Worm (Caenorhabditis elegans): ENCODE data around the gene dhs-6.
A peak's percentile ranks its signal among the peaks of the same experiment; 100 is the strongest.

Gene dhs-6

ce11 chrII:5607756-5608155 is 11.4 kb downstream of the dhs-6 start, which contains the start of gene C17G10.7:
Gene C17G10.7 (minus strand): TSS chrII:5607856.
- TF ChIP-seq lin-54 (GFP tag; optimal IDR thresholded peaks at IDR 0.05) = no peak
- no peak for TF ChIP-seq B0035.1 (tag; optimal IDR thresholded peaks at IDR 0.05)
- no peak for TF ChIP-seq sea-2 (GFP tag; IDR thresholded peaks at IDR 0.05)
- no peak for TF ChIP-seq ztf-6 (GFP tag; IDR thresholded peaks at IDR 0.05)
- TF ChIP-seq B0261.1 (tag; optimal IDR thresholded peaks at IDR 0.05) = no peak
- TF ChIP-seq lin-40 (tag; optimal IDR thresholded peaks at IDR 0.05) = no peak
- TF ChIP-seq hsf-1 (GFP tag; IDR thresholded peaks at IDR 0.05) = no peak

ce11 chrII:5605538-5605945 is 13.6 kb downstream of the dhs-6 start:
- no peak for TF ChIP-seq unc-62 (GFP tag; optimal IDR thresholded peaks at IDR 0.05)
- TF ChIP-seq K11D2.4 (GFP tag; IDR thresholded peaks at IDR 0.05) = 0 out of 2 replicates have a peak, but pooled peaks have one; percentile 25
- TF ChIP-seq nhr-80 (tag; optimal IDR thresholded peaks at IDR 0.05) = peak; percentile 54
- TF ChIP-seq cebp-1 (GFP tag; IDR thresholded peaks at IDR 0.05) = no peak
- no peak for TF ChIP-seq cebp-1 (tag; optimal IDR thresholded peaks at IDR 0.05)
- TF ChIP-seq hmg-1.2 (GFP tag; IDR thresholded peaks at IDR 0.05) = 0 out of 2 replicates have a peak, but pooled peaks have one; percentile 14
- no peak for TF ChIP-seq snpc-3.4 (tag; optimal IDR thresholded peaks at IDR 0.05)
- TF ChIP-seq repo-1 (tag; optimal IDR thresholded peaks at IDR 0.05) = no peak
- TF ChIP-seq snpc-4 (GFP tag; optimal IDR thresholded peaks at IDR 0.05) = no peak
- peak in 1 of 4 experiments; percentile 40 for TF ChIP-seq snpc-4 (tag; optimal IDR thresholded peaks at IDR 0.05)
- no peak for TF ChIP-seq ceh-58 (GFP tag; IDR thresholded peaks at IDR 0.05)
- peak; percentile 88 for TF ChIP-seq ztf-26 (tag; optimal IDR thresholded peaks at IDR 0.05)
- peak; percentile 77 for TF ChIP-seq somi-1 (GFP tag; optimal IDR thresholded peaks at IDR 0.05)
- peak; percentile 49 for TF ChIP-seq die-1 (tag; optimal IDR thresholded peaks at IDR 0.05)
- no peak for TF ChIP-seq atf-7 (tag; optimal IDR thresholded peaks at IDR 0.05)
- 0 out of 2 replicates have a peak, but pooled peaks have one; percentile 14 for TF ChIP-seq mcd-1 (GFP tag; IDR thresholded peaks at IDR 0.05)
- TF ChIP-seq fkh-3 (tag; optimal IDR thresholded peaks at IDR 0.05) = no peak
- peak; percentile 80 for TF ChIP-seq lin-40 (tag; optimal IDR thresholded peaks at IDR 0.05)

- TF ChIP-seq ceh-100 (GFP tag; IDR thresholded peaks at IDR 0.05) (no peak), tbx-9 (tag; optimal IDR thresholded peaks at IDR 0.05; ENCODE audit: borderline replicate concordance) (no peak), zim-3 (tag; optimal IDR thresholded peaks at IDR 0.05) (no peak), egl-44 (GFP tag; IDR thresholded peaks at IDR 0.05) (no peak), F57C9.4 (tag; optimal IDR thresholded peaks at IDR 0.05) (no peak), snpc-3.4 (tag; optimal IDR thresholded peaks at IDR 0.05) (no peak), efl-1 (GFP tag; optimal IDR thresholded peaks at IDR 0.05) (no peak), rcor-1 (GFP tag; IDR thresholded peaks at IDR 0.05) (no peak), sptf-2 (GFP tag; optimal IDR thresholded peaks at IDR 0.05) (no peak), ekl-4 (GFP tag; IDR thresholded peaks at IDR 0.05) (no peak)
Measured at ce11 chrII:5604441-5604840, 14.7 kb downstream of the dhs-6 start.

- TF ChIP-seq lir-1 (GFP tag; conservative IDR thresholded peaks at IDR 0.05) (no peak), mes-4 (tag; optimal IDR thresholded peaks at IDR 0.05) (no peak), atf-7 (tag; optimal IDR thresholded peaks at IDR 0.05) (no peak), tbx-9 (tag; optimal IDR thresholded peaks at IDR 0.05; ENCODE audit: borderline replicate concordance) (no peak), madf-3 (GFP tag; IDR thresholded peaks at IDR 0.05) (no peak), F52B5.7 (tag; optimal IDR thresholded peaks at IDR 0.05) (no peak), nhr-179 (tag; optimal IDR thresholded peaks at IDR 0.05) (no peak), lin-54 (GFP tag; optimal IDR thresholded peaks at IDR 0.05) (no peak)
Measured at ce11 chrII:5603194-5603593, 15.9 kb downstream of the dhs-6 start, which contains the start of gene C17G10.6. Gene C17G10.6 (minus strand): TSS chrII:5603294.
